Fruit fly (Drosophila melanogaster): ENCODE data around the gene CG11537.

DNA sequence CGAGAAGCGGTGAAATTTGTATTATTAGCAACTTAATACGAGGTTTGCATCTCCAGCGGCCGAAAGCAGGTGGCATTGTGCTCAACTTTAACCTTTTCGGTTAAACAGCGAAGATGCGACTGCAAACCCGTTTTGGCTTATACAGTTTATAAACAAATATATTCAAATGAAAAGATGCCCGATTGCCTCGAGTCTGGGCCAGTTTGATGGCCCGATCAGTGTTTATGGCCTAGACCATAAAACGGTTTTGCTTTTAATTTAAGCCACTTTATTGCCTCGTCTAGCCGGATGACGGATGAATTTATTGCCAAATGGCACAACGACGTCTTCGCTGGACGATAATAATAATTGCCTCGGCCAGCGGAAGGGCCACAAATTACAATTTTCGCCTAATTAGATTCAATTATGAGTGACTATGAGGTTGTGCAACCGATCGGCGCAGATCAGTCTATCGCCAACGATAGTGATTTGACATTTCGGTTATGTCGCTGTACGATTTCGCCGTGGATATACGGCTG, 40.7 kb downstream of the CG11537 start:
- TF ChIP-seq CG6854 (GFP tag; optimal IDR thresholded peaks at IDR 0.05) (no peak), CG10631 (GFP tag; optimal IDR thresholded peaks at IDR 0.05) (no peak), eg (GFP tag; IDR thresholded peaks at IDR 0.05) (no peak), dsx (GFP tag; optimal IDR thresholded peaks at IDR 0.05; ENCODE audit: poor library complexity, severe bottlenecking) (no peak), Hr39 (GFP tag; optimal IDR thresholded peaks at IDR 0.05) (no peak), CG10669 (GFP tag; optimal IDR thresholded peaks at IDR 0.05) (no peak), CG32006 (GFP tag; optimal IDR thresholded peaks at IDR 0.05) (no peak)

Measured in whole organism, prepupa.